Worm (Caenorhabditis elegans) whole organism, L4/young adult: ENCODE measurements around the gene hpo-40.

Source experiments
- W03F9.2 ChIP-seq: fragments of 150-350 bp; optimal IDR thresholded peaks from 2 replicates; lab custom pipeline; 2014; ENCODE audit warnings: missing biosample characterization, missing genetic modification characterization
- dao-5 ChIP-seq: sonication (generic microtip); optimal IDR thresholded peaks from 2 replicates; lab custom pipeline; 2016; ENCODE audit warnings: missing genotype, missing genetic modification characterization, moderate library complexity, missing compliant biosample characterization
- him-1 ChIP-seq: sonication (generic microtip); optimal IDR thresholded peaks from 2 replicates; lab custom pipeline; 2016; ENCODE audit warnings: missing genotype, missing genetic modification reagents, missing genetic modification characterization, missing compliant biosample characterization

- TF ChIP-seq him-1 (tag; lab: Kevin White, UChicago) (no peak), dao-5 (tag; lab: Kevin White, UChicago) (no peak), W03F9.2 (tag; lab: Kevin White, UChicago) (no peak)
Observed at ce11 chrV:10173653-10174052, 39.1 kb upstream of the hpo-40 start, which contains the start of gene egl-3.
